Worm (Caenorhabditis elegans): ENCODE data around the gene Y71H2AM.29.

The Y71H2AM.29 gene

ce11 chrIII:2811410-2811809, 21.2 kb upstream of the Y71H2AM.29 start (continued):
- TF ChIP-seq akir-1 (GFP tag; optimal IDR thresholded peaks at IDR 0.05) (no peak), ztf-26 (tag; optimal IDR thresholded peaks at IDR 0.05) (no peak), F39B2.1 (GFP tag; IDR thresholded peaks at IDR 0.05) (no peak), B0336.3 (GFP tag; IDR thresholded peaks at IDR 0.05) (peak; percentile 67; the same call in 1 of the 2 replicates), gei-17 (GFP tag; optimal IDR thresholded peaks at IDR 0.05) (no peak), die-1 (tag; optimal IDR thresholded peaks at IDR 0.05) (peak; percentile 37), nfya-1 (tag; optimal IDR thresholded peaks at IDR 0.05; ENCODE audit: borderline replicate concordance, insufficient read depth) (no peak), F52B5.7 (tag; optimal IDR thresholded peaks at IDR 0.05) (peak; percentile 89), F49E8.2 (tag; optimal IDR thresholded peaks at IDR 0.05; ENCODE audit: insufficient read depth) (peak; percentile 69), xnd-1 (tag; optimal IDR thresholded peaks at IDR 0.05) (peak; percentile 7), hlh-12 (tag; optimal IDR thresholded peaks at IDR 0.05) (no peak), B0035.1 (tag; optimal IDR thresholded peaks at IDR 0.05) (no peak), hlh-26 (GFP tag; conservative IDR thresholded peaks at IDR 0.05) (no peak), zfh-2 (GFP tag; conservative IDR thresholded peaks at IDR 0.05) (no peak), tlf-1 (GFP tag; optimal IDR thresholded peaks at IDR 0.05) (no peak), sptf-2 (GFP tag; optimal IDR thresholded peaks at IDR 0.05) (no peak), ztf-22 (GFP tag; optimal IDR thresholded peaks at IDR 0.05) (no peak), K12H6.12 (tag; optimal IDR thresholded peaks at IDR 0.05) (no peak), ceh-40 (GFP tag; IDR thresholded peaks at IDR 0.05) (0 out of 2 replicates have a peak, but pooled peaks have one; percentile 17), aptf-3 (GFP tag; IDR thresholded peaks at IDR 0.05) (no peak), attf-5 (GFP tag; optimal IDR thresholded peaks at IDR 0.05) (no peak), snpc-3.4 (tag; optimal IDR thresholded peaks at IDR 0.05) (no peak), pbrm-1 (GFP tag; IDR thresholded peaks at IDR 0.05) (peak; percentile 52), T07F8.4 (tag; optimal IDR thresholded peaks at IDR 0.05) (no peak), mxl-1 (tag; optimal IDR thresholded peaks at IDR 0.05) (peak; percentile 18), egl-44 (GFP tag; IDR thresholded peaks at IDR 0.05) (no peak), sea-2 (GFP tag; IDR thresholded peaks at IDR 0.05) (no peak), ceh-58 (GFP tag; IDR thresholded peaks at IDR 0.05) (0 out of 2 replicates have a peak, but pooled peaks have one; percentile 63), let-526 (GFP tag; IDR thresholded peaks at IDR 0.05) (no peak), ceh-100 (GFP tag; IDR thresholded peaks at IDR 0.05) (no peak), fkh-3 (tag; optimal IDR thresholded peaks at IDR 0.05) (peak; percentile 52), F33H1.4 (GFP tag; IDR thresholded peaks at IDR 0.05) (no peak), rec-8 (tag; optimal IDR thresholded peaks at IDR 0.05) (peak in 1 of 2 experiments; percentile 15), somi-1 (GFP tag; optimal IDR thresholded peaks at IDR 0.05) (no peak), him-1 (tag; optimal IDR thresholded peaks at IDR 0.05) (peak; percentile 84), mel-28 (tag; optimal IDR thresholded peaks at IDR 0.05; ENCODE audit: borderline replicate concordance) (no peak), egl-18 (GFP tag; IDR thresholded peaks at IDR 0.05) (no peak), ztf-28 (GFP tag; IDR thresholded peaks at IDR 0.05) (no peak), B0019.2 (GFP tag; conservative IDR thresholded peaks at IDR 0.05) (no peak), unc-62 (GFP tag; optimal IDR thresholded peaks at IDR 0.05) (no peak), hmg-1.2 (GFP tag; IDR thresholded peaks at IDR 0.05) (no peak), C17E4.6 (GFP tag; IDR thresholded peaks at IDR 0.05) (0 out of 2 replicates have a peak, but pooled peaks have one; percentile 26), hmg-20 (GFP tag; IDR thresholded peaks at IDR 0.05) (no peak), lin-26 (GFP tag; IDR thresholded peaks at IDR 0.05) (no peak), repo-1 (tag; optimal IDR thresholded peaks at IDR 0.05) (peak; percentile 30), efl-1 (GFP tag; optimal IDR thresholded peaks at IDR 0.05) (no peak), F10E7.11 (tag; optimal IDR thresholded peaks at IDR 0.05) (peak; percentile 67), hsf-1 (GFP tag; IDR thresholded peaks at IDR 0.05) (0 out of 2 replicates have a peak, but pooled peaks have one; percentile 34), nhr-120 (GFP tag; IDR thresholded peaks at IDR 0.05) (no peak), F37B4.10 (GFP tag; IDR thresholded peaks at IDR 0.05) (no peak)
